Worm (Caenorhabditis elegans) whole organism, midembryonic: Measurements from ENCODE around the gene frpr-19.

Experiments
- T22C8.4 ChIP-seq: fragments of 200-800 bp; sonication (Bioruptor generic); IDR thresholded peaks from 2 replicates; pipeline ENCODE4 v1.3.6; 2022; ENCODE audit warnings: missing genetic modification characterization, missing compliant biosample characterization
- cog-1 ChIP-seq: sonication (generic microtip); optimal IDR thresholded peaks from 2 replicates; lab custom pipeline; 2016; ENCODE audit warnings: missing genetic modification characterization, missing compliant biosample characterization
- flt-1 ChIP-seq: fragments of 200-800 bp; sonication (Bioruptor generic); IDR thresholded peaks from 2 replicates; pipeline ENCODE4 v1.3.6; 2022; ENCODE audit warnings: missing genetic modification characterization, missing compliant biosample characterization
- klf-2 ChIP-seq: fragments of 200-800 bp; sonication (Bioruptor generic); conservative IDR thresholded peaks from 2 replicates; pipeline ENCODE4 v1.3.6; 2022; ENCODE audit warnings: missing genetic modification reagents, missing genetic modification characterization, missing compliant biosample characterization
- med-1 ChIP-seq: sonication (generic microtip); optimal IDR thresholded peaks from 2 replicates; lab custom pipeline; 2017; ENCODE audit warnings: missing genetic modification characterization, mild to moderate bottlenecking, missing compliant biosample characterization, antibody characterized with exemption, missing genetic modification reagents; ENCODE audit not compliant: insufficient read depth
- ref-1 ChIP-seq: fragments of 200-800 bp; sonication (Bioruptor generic); conservative IDR thresholded peaks from 2 replicates; pipeline ENCODE4 v1.3.6; 2022; ENCODE audit warnings: missing genetic modification reagents, missing genetic modification characterization, missing compliant biosample characterization
- tab-1 ChIP-seq: fragments of 200-800 bp; sonication (Bioruptor generic); IDR thresholded peaks from 2 replicates; pipeline ENCODE4 v1.3.6; 2022; ENCODE audit warnings: missing genetic modification characterization, missing compliant biosample characterization
- ztf-23 ChIP-seq: fragments of 200-800 bp; sonication (Bioruptor generic); IDR thresholded peaks from 2 replicates; pipeline ENCODE4 v1.3.6; 2022; ENCODE audit warnings: missing genetic modification reagents, missing genetic modification characterization, missing compliant biosample characterization
- ztf-29 ChIP-seq: fragments of 200-800 bp; sonication (Bioruptor generic); IDR thresholded peaks from 2 replicates; pipeline ENCODE4 v1.3.6; 2022; ENCODE audit warnings: missing genetic modification reagents, missing genetic modification characterization, missing compliant biosample characterization

The frpr-19 gene

DNA sequence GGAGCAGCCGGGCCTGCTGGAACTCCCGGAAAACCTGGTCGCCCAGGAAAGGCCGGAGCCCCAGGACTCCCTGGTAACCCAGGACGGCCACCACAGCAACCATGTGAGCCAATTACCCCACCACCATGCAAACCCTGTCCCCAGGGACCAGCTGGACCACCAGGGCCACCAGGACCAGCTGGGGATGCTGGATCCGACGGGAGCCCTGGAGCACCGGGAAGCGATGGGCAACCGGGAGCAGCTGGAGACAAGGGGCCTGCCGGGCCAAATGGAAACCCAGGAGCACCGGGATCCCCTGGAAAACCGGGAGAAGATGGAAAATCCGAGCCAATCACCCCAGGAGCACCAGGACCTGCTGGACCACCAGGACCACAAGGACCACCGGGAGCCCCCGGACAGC, 12.4 kb downstream of the frpr-19 start:
- TF ChIP-seq tab-1 (GFP tag; lab: Robert Waterston, UW) (0 out of 2 replicates have a peak, but pooled peaks have one; percentile 34), ztf-23 (0 out of 2 replicates have a peak, but pooled peaks have one; percentile 28), med-1 (GFP tag; lab: Kevin White, UChicago) (no peak)

DNA sequence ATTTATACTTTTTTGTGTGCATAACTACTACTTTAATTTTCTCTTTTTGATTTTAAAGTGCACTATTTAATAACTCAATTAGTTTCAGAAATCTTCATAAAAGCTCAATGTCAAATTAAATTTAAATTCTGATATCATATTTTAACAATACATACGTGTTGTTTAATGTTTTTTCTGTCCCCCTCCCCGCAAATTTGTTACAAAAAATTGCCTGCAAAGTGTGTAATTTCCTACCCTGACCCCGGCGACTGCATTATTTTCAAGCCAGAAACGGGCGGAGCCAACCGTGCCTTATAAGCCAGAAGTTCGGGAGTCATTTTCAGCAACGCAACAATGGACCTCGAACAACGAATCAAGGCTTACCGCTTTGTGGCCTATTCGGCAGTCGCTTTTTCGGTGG, 13.2 kb downstream of the frpr-19 start, which contains the start of gene col-108:
TSS of gene col-108 (plus strand) at position 301 of the 400 bp plus-strand sequence.
- TF ChIP-seq flt-1 (GFP tag; lab: Robert Waterston, UW): no peak
- TF ChIP-seq tab-1 (GFP tag; lab: Robert Waterston, UW): no peak
- TF ChIP-seq ztf-23: no peak
- TF ChIP-seq klf-2 (GFP tag; lab: Robert Waterston, UW): no peak
- no peak for TF ChIP-seq cog-1 (tag; lab: Kevin White, UChicago)
- TF ChIP-seq med-1 (GFP tag; lab: Kevin White, UChicago): no peak
- TF ChIP-seq ref-1 (GFP tag; lab: Robert Waterston, UW): no peak
- no peak for TF ChIP-seq ztf-29
- TF ChIP-seq T22C8.4 (GFP tag; lab: Robert Waterston, UW): no peak

DNA sequence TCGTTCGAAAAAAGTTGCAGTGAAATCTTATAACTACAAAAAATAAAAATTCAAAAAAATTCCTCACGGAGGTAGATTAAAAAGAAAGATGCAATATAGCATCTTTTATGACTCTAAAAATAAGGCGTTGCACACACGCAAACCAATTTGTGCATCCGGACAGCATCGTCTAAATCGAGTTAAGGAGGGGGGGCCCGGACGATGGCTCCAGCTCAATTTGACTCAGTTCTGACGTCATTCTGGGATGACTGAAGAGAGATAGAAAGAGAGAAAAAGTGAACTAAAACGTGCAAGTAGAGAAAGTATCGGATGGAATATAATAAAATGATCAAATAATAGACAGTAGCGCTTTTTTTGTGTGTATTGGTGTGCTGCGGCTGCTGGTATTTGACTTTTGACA, 15.5 kb downstream of the frpr-19 start:
- TF ChIP-seq ztf-23 (no peak), ztf-29 (no peak), cog-1 (tag; lab: Kevin White, UChicago) (no peak), ref-1 (GFP tag; lab: Robert Waterston, UW) (no peak), med-1 (GFP tag; lab: Kevin White, UChicago) (no peak), T22C8.4 (GFP tag; lab: Robert Waterston, UW) (no peak), tab-1 (GFP tag; lab: Robert Waterston, UW) (no peak), klf-2 (GFP tag; lab: Robert Waterston, UW) (no peak), flt-1 (GFP tag; lab: Robert Waterston, UW) (no peak)

DNA sequence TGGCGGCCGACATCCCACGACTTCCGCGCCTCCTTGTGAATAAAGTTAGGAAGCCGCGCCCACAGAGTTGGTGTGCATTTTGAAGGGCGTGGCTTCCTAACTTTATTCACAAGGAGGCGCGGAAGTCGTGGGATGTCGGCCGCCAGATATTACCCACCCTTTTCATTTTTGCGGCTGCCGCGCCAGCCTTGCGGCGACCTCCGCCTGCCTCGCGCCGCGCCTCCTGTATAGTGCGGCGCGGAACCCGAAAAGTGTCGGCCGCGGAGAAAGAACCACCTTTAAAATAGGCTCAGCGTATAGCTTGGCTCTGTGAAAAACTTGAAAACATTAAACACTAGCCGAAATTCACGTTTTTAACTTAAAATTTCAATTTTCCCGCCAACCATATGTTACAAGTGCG, 18.0 kb downstream of the frpr-19 start:
- TF ChIP-seq ref-1 (GFP tag; lab: Robert Waterston, UW): no peak
- no peak for TF ChIP-seq ztf-29
- no peak for TF ChIP-seq T22C8.4 (GFP tag; lab: Robert Waterston, UW)
- no peak for TF ChIP-seq flt-1 (GFP tag; lab: Robert Waterston, UW)
- TF ChIP-seq tab-1 (GFP tag; lab: Robert Waterston, UW): no peak
- no peak for TF ChIP-seq med-1 (GFP tag; lab: Kevin White, UChicago)
- TF ChIP-seq ztf-23: no peak
- no peak for TF ChIP-seq cog-1 (tag; lab: Kevin White, UChicago)
- TF ChIP-seq klf-2 (GFP tag; lab: Robert Waterston, UW): no peak

DNA sequence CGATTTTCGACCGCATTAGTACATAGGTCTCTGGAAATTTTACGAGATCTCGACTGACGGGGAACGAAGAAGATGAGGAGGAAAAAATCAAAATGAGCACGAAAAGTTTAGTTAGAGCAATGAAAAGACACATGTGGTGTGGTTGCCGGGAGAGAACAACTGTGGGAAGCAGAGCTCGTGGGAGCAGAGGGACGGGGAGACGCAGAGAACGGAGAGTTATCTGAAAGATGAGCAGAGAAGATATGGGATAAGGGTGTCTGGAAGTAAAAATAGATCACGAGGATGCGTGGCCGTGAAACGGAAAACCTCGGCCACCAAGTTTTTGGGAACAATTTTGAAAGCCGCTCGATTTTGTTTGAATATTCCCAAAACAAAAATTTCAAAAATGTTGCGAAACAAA, 19.9 kb downstream of the frpr-19 start, which contains the start of gene Y41D4A.7:
TSS of gene Y41D4A.7 (minus strand) at position 18 of the 400 bp plus-strand sequence.
- no peak for TF ChIP-seq med-1 (GFP tag; lab: Kevin White, UChicago)
- TF ChIP-seq T22C8.4 (GFP tag; lab: Robert Waterston, UW): no peak
- no peak for TF ChIP-seq ztf-23
- no peak for TF ChIP-seq tab-1 (GFP tag; lab: Robert Waterston, UW)
- TF ChIP-seq cog-1 (tag; lab: Kevin White, UChicago): no peak
- TF ChIP-seq ztf-29: no peak
- TF ChIP-seq klf-2 (GFP tag; lab: Robert Waterston, UW): no peak
- no peak for TF ChIP-seq ref-1 (GFP tag; lab: Robert Waterston, UW)
- TF ChIP-seq flt-1 (GFP tag; lab: Robert Waterston, UW): no peak

DNA sequence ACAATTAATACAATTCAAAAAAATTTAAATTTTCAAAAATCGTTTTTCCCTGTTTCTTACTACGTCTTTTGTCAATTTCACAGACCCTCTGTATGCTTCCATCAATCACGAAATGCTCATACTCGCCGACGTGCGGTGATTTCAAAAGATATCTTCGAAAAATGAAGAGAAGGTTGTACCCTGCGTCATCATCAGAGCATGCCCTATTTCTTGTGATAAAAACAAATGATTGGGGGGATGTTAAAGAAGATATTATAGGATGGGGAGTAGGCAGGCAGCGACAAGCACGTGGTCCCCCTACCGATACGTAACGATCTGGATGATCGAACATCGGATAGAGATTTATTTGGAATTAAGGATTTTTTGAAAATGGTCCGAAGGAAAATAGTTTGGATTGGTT, 22.9 kb downstream of the frpr-19 start:
- TF ChIP-seq ztf-29 (no peak), ref-1 (GFP tag; lab: Robert Waterston, UW) (no peak), tab-1 (GFP tag; lab: Robert Waterston, UW) (no peak), ztf-23 (no peak), T22C8.4 (GFP tag; lab: Robert Waterston, UW) (no peak), cog-1 (tag; lab: Kevin White, UChicago) (no peak), flt-1 (GFP tag; lab: Robert Waterston, UW) (no peak), klf-2 (GFP tag; lab: Robert Waterston, UW) (no peak), med-1 (GFP tag; lab: Kevin White, UChicago) (no peak)

DNA sequence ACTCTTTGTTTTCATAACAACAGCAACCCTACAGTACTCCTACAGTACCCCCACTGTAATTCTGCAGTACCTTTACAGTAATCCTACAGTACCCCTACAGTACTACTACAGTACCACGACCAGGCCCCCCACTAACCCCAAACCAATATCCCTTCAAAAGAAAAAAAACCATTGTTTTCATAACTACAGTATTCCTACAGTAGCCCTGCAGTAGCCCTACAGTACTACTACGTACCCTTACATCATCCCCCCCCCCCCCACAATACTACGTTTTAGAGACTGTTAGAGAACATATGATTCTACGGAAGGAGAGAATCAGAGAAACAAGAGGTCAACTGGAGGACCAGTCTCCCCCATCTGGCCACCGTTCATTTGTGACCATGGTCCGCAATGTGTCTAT, 28.0 kb downstream of the frpr-19 start, which contains the start of gene Y41D4A.3:
TSS of gene Y41D4A.3 (plus strand) at position 301 of the 400 bp plus-strand sequence.
- TF ChIP-seq ztf-23 (no peak), med-1 (GFP tag; lab: Kevin White, UChicago) (no peak), ref-1 (GFP tag; lab: Robert Waterston, UW) (no peak), klf-2 (GFP tag; lab: Robert Waterston, UW) (no peak), tab-1 (GFP tag; lab: Robert Waterston, UW) (no peak), ztf-29 (no peak), flt-1 (GFP tag; lab: Robert Waterston, UW) (no peak), cog-1 (tag; lab: Kevin White, UChicago) (no peak)

DNA sequence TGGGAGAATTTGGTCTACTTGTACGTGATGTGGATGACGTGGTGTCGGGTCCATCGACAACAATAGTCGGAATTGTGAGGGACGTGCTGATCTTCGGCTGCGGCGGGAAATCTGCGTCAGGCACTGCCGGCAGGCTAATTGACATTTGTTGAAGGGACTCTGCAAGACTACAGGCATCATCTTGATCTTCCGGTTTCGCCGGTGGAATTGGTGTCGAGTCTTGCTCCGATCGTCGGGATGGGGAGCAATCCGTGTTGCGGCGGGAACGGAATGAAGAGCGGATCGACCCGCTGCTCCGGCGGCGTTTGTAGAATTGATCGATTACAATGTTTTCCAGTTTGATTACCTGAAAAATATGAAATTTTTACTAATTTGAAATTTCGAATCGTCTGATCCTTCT, 29.0 kb downstream of the frpr-19 start:
- TF ChIP-seq cog-1 (tag; lab: Kevin White, UChicago) (no peak), flt-1 (GFP tag; lab: Robert Waterston, UW) (no peak), T22C8.4 (GFP tag; lab: Robert Waterston, UW) (no peak), klf-2 (GFP tag; lab: Robert Waterston, UW) (no peak), ref-1 (GFP tag; lab: Robert Waterston, UW) (no peak), tab-1 (GFP tag; lab: Robert Waterston, UW) (no peak), ztf-29 (no peak), med-1 (GFP tag; lab: Kevin White, UChicago) (no peak), ztf-23 (no peak)

DNA sequence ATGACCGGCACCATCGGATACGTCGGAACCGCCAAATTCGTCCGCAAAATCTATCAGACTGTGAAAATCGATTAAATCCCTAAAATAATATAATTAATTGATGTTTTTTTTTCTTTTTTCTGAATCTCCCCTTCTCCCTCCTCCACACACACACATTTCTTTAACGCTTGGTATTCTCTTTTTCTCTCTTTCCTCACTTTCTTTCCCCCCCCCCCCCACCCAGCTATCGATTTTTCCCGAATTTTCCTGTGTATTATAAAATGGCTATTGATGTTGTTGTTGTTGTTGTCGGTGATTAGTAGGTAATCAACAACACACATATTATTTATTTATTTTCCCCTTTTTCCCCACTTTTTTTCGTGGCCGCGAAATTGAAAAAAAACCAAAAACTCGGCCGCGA, 30.2 kb downstream of the frpr-19 start:
- TF ChIP-seq klf-2 (GFP tag; lab: Robert Waterston, UW) (no peak), T22C8.4 (GFP tag; lab: Robert Waterston, UW) (peak; percentile 64)
